Fruit fly (Drosophila melanogaster) whole organism, embryonic: Measurements from ENCODE around the gene kat80.

Source experiments
- BEAF-32 ChIP-seq: fragments of 200-800 bp; sonication (Bioruptor generic); optimal IDR thresholded peaks from 3 replicates; lab custom pipeline; 2017; ENCODE audit warnings: missing biosample characterization, missing genetic modification characterization, mild to moderate bottlenecking, moderate library complexity, missing genetic modification reagents
- CG11456 ChIP-seq: fragments of 200-800 bp; sonication (Bioruptor generic); IDR thresholded peaks from 3 replicates; pipeline ENCODE4 v1.3.6; 2022; ENCODE audit warnings: missing biosample characterization, missing genetic modification characterization
- CG12659 ChIP-seq: fragments of 200-800 bp; sonication (Bioruptor generic); optimal IDR thresholded peaks from 3 replicates; lab custom pipeline; 2017; ENCODE audit warnings: mild to moderate bottlenecking, missing biosample characterization, missing genetic modification reagents, missing genetic modification characterization
- CG13894 ChIP-seq: fragments of 200-800 bp; sonication (Bioruptor generic); optimal IDR thresholded peaks from 3 replicates; lab custom pipeline; 2018; ENCODE audit warnings: missing biosample characterization, mild to moderate bottlenecking, missing genetic modification characterization, moderate library complexity
- CG14014 ChIP-seq: fragments of 200-800 bp; sonication (Bioruptor generic); IDR thresholded peaks from 2 replicates; pipeline ENCODE4 v1.3.6; 2022; ENCODE audit warnings: missing biosample characterization, missing genetic modification characterization
- CG14441 ChIP-seq: fragments of 200-800 bp; sonication (Bioruptor generic); IDR thresholded peaks from 2 replicates; pipeline ENCODE4 v1.3.6; 2022; ENCODE audit warnings: missing biosample characterization, missing genetic modification characterization
- CG1529 ChIP-seq: fragments of 200-800 bp; sonication (Bioruptor generic); optimal IDR thresholded peaks from 3 replicates; lab custom pipeline; 2018; ENCODE audit warnings: missing biosample characterization, missing genetic modification characterization
- CG1603 ChIP-seq: fragments of 200-800 bp; sonication (Bioruptor generic); optimal IDR thresholded peaks from 2 replicates; lab custom pipeline; 2019; ENCODE audit warnings: missing biosample characterization, mild to moderate bottlenecking, missing genetic modification characterization, moderate library complexity
- CG16863 ChIP-seq: fragments of 200-800 bp; sonication (Bioruptor generic); optimal IDR thresholded peaks from 3 replicates; lab custom pipeline; 2016; ENCODE audit warnings: missing biosample characterization, missing genetic modification characterization
- CG17385 ChIP-seq: fragments of 200-800 bp; sonication (Bioruptor generic); optimal IDR thresholded peaks from 3 replicates; lab custom pipeline; 2018; ENCODE audit warnings: missing biosample characterization, mild to moderate bottlenecking, missing genetic modification characterization
- CG1792 ChIP-seq: fragments of 200-800 bp; sonication (Bioruptor generic); optimal IDR thresholded peaks from 2 replicates; lab custom pipeline; 2016; ENCODE audit warnings: missing biosample characterization, missing genetic modification characterization
- CG2129 ChIP-seq: fragments of 200-800 bp; sonication (Bioruptor generic); IDR thresholded peaks from 2 replicates; pipeline ENCODE4 v1.3.6; 2022; ENCODE audit warnings: missing biosample characterization, missing genetic modification characterization; ENCODE audit not compliant: partially characterized antibody
- CG30403 ChIP-seq: fragments of 200-800 bp; sonication (Bioruptor generic); optimal IDR thresholded peaks from 3 replicates; lab custom pipeline; 2016; ENCODE audit warnings: missing biosample characterization, missing genetic modification characterization
- CG33213 ChIP-seq: fragments of 200-800 bp; sonication (Bioruptor generic); optimal IDR thresholded peaks from 3 replicates; lab custom pipeline; 2016; ENCODE audit warnings: missing biosample characterization, missing genetic modification characterization
- CG4730 ChIP-seq: fragments of 200-800 bp; sonication (Bioruptor generic); IDR thresholded peaks from 2 replicates; pipeline ENCODE4 v1.3.6; 2022; ENCODE audit warnings: missing biosample characterization, missing genetic modification characterization
- CG7963 ChIP-seq: fragments of 200-800 bp; sonication (Bioruptor generic); IDR thresholded peaks from 3 replicates; pipeline ENCODE4 v1.3.6; 2022; ENCODE audit warnings: missing biosample characterization, missing genetic modification characterization; ENCODE audit not compliant: partially characterized antibody
- CG8290 ChIP-seq, 3 experiments: fragments of 200-800 bp; sonication (Bioruptor generic); optimal IDR thresholded peaks; 2 replicates each; lab custom pipeline; 2016 to 2019; ENCODE audit warnings: missing biosample characterization in 3 of 3, missing genetic modification characterization in 3 of 3, mild to moderate bottlenecking in 2 of 3, moderate library complexity in 1 of 3
- CG9876 ChIP-seq: fragments of 200-800 bp; sonication (Bioruptor generic); optimal IDR thresholded peaks from 2 replicates; lab custom pipeline; 2016; ENCODE audit warnings: missing biosample characterization, missing genetic modification characterization
- Dip3 ChIP-seq: fragments of 200-800 bp; sonication (Bioruptor generic); optimal IDR thresholded peaks from 3 replicates; lab custom pipeline; 2016; ENCODE audit warnings: missing biosample characterization, missing genetic modification characterization
- Ets65A ChIP-seq: fragments of 200-800 bp; sonication (Bioruptor generic); peaks from one replicate; lab custom pipeline; 2016; ENCODE audit warnings: missing biosample characterization, missing genetic modification characterization
- HLH4C ChIP-seq: fragments of 200-800 bp; sonication (Bioruptor generic); IDR thresholded peaks from 3 replicates; pipeline ENCODE4 v1.3.6; 2022; ENCODE audit warnings: missing biosample characterization, missing genetic modification characterization; ENCODE audit not compliant: partially characterized antibody
- Kr ChIP-seq: fragments of 200-800 bp; sonication (Bioruptor generic); optimal IDR thresholded peaks from 2 replicates; lab custom pipeline; 2017; ENCODE audit warnings: missing biosample characterization, mild to moderate bottlenecking, missing genetic modification characterization
- Meics ChIP-seq: fragments of 200-800 bp; sonication (Bioruptor generic); optimal IDR thresholded peaks from 2 replicates; lab custom pipeline; 2017; ENCODE audit warnings: missing biosample characterization, mild to moderate bottlenecking, missing genetic modification characterization
- Mrtf ChIP-seq: fragments of 200-800 bp; sonication (Bioruptor generic); IDR thresholded peaks from 3 replicates; pipeline ENCODE4 v1.3.6; 2022; ENCODE audit warnings: missing biosample characterization, missing genetic modification characterization
- Ptx1 ChIP-seq: fragments of 200-800 bp; sonication (Bioruptor generic); IDR thresholded peaks from 2 replicates; pipeline ENCODE4 v1.3.6; 2022; ENCODE audit warnings: missing biosample characterization, missing genetic modification characterization
- Sox102F ChIP-seq: fragments of 200-800 bp; sonication (Bioruptor generic); optimal IDR thresholded peaks from 2 replicates; lab custom pipeline; 2018; ENCODE audit warnings: missing biosample characterization, mild to moderate bottlenecking, missing genetic modification characterization, moderate library complexity
- br ChIP-seq: fragments of >200 bp; optimal IDR thresholded peaks from 2 replicates; lab custom pipeline; 2017
- chinmo ChIP-seq: fragments of 200-800 bp; sonication (Bioruptor generic); IDR thresholded peaks from 4 replicates; pipeline ENCODE4 v1.3.6; 2022; ENCODE audit warnings: missing biosample characterization, missing genetic modification characterization; ENCODE audit not compliant: partially characterized antibody
- dmrt99B ChIP-seq: fragments of 200-800 bp; sonication (Bioruptor generic); optimal IDR thresholded peaks from 2 replicates; lab custom pipeline; 2018; ENCODE audit warnings: missing biosample characterization, mild to moderate bottlenecking, missing genetic modification characterization, moderate library complexity
- eve ChIP-seq, 2 experiments: fragments of >200 bp; optimal IDR thresholded peaks; 2 replicates each; lab custom pipeline; 2017; ENCODE audit warnings: missing biosample characterization in 2 of 2, missing genetic modification characterization in 2 of 2
- gfzf ChIP-seq: fragments of 200-800 bp; sonication (Bioruptor generic); optimal IDR thresholded peaks from 2 replicates; lab custom pipeline; 2016; ENCODE audit warnings: missing biosample characterization, mild to moderate bottlenecking, missing genetic modification characterization, moderate library complexity
- gro ChIP-seq: fragments of 200-800 bp; sonication (Bioruptor generic); optimal IDR thresholded peaks from 2 replicates; lab custom pipeline; 2016; ENCODE audit warnings: missing biosample characterization, missing genetic modification characterization
- gsb-n ChIP-seq: fragments of 200-800 bp; sonication (Bioruptor generic); optimal IDR thresholded peaks from 3 replicates; lab custom pipeline; 2018; ENCODE audit warnings: missing biosample characterization, mild to moderate bottlenecking, missing genetic modification characterization
- hbn ChIP-seq: fragments of 200-800 bp; sonication (Bioruptor generic); IDR thresholded peaks from 2 replicates; pipeline ENCODE4 v1.3.6; 2022; ENCODE audit warnings: missing biosample characterization, missing genetic modification characterization; ENCODE audit not compliant: partially characterized antibody
- hkb ChIP-seq, 2 experiments: fragments of 200-800 bp in 1 of 2; fragments of >200 bp in 1 of 2; sonication (Bioruptor generic) in 1 of 2; IDR thresholded peaks in 1 of 2; optimal IDR thresholded peaks in 1 of 2; 2 replicates each; pipeline versions ENCODE4 v1.3.6 to Lab custom; 2017 to 2022; ENCODE audit warnings: missing biosample characterization in 1 of 2, missing genetic modification characterization in 1 of 2
- knrl ChIP-seq: fragments of 200-800 bp; sonication (Bioruptor generic); IDR thresholded peaks from 3 replicates; pipeline ENCODE4 v1.3.6; 2022; ENCODE audit warnings: missing biosample characterization, missing genetic modification characterization; ENCODE audit not compliant: partially characterized antibody
- lola ChIP-seq, 3 experiments: fragments of >200 bp in 2 of 3; fragments of 200-800 bp in 1 of 3; sonication (Bioruptor generic) in 1 of 3; optimal IDR thresholded peaks; 2 replicates each; lab custom pipeline; 2017 to 2019; ENCODE audit warnings: missing biosample characterization in 3 of 3, missing genetic modification characterization in 3 of 3, mild to moderate bottlenecking in 1 of 3, moderate library complexity in 1 of 3
- mam ChIP-seq: fragments of 200-800 bp; sonication (Bioruptor generic); optimal IDR thresholded peaks from 3 replicates; lab custom pipeline; 2016; ENCODE audit warnings: missing biosample characterization, missing genetic modification characterization
- nerfin-1 ChIP-seq: fragments of 200-800 bp; sonication (Bioruptor generic); optimal IDR thresholded peaks from 3 replicates; lab custom pipeline; 2019; ENCODE audit warnings: missing biosample characterization, mild to moderate bottlenecking, missing genetic modification characterization, moderate library complexity
- onecut ChIP-seq: fragments of 200-800 bp; sonication (Bioruptor generic); IDR thresholded peaks from 2 replicates; pipeline ENCODE4 v1.3.6; 2022; ENCODE audit warnings: missing biosample characterization, missing genetic modification characterization
- p53 ChIP-seq: fragments of 200-800 bp; sonication (Bioruptor generic); optimal IDR thresholded peaks from 2 replicates; lab custom pipeline; 2016; ENCODE audit warnings: missing biosample characterization, missing genetic modification characterization
- row ChIP-seq: fragments of 200-800 bp; sonication (Bioruptor generic); IDR thresholded peaks from 3 replicates; pipeline ENCODE4 v1.3.6; 2022; ENCODE audit warnings: missing biosample characterization, missing genetic modification characterization
- sc ChIP-seq, 3 experiments: fragments of >200 bp in 2 of 3; fragments of 200-800 bp in 1 of 3; sonication (Bioruptor generic) in 1 of 3; optimal IDR thresholded peaks; 2 replicates in 2 of 3; 3 replicates in 1 of 3; lab custom pipeline; 2017; ENCODE audit warnings: mild to moderate bottlenecking in 1 of 3, missing biosample characterization in 1 of 3, missing genetic modification characterization in 1 of 3, missing genetic modification reagents in 1 of 3
- sima ChIP-seq: fragments of 200-800 bp; sonication (Bioruptor generic); optimal IDR thresholded peaks from 2 replicates; lab custom pipeline; 2016; ENCODE audit warnings: missing biosample characterization, missing genetic modification characterization
- sna ChIP-seq: fragments of 200-800 bp; sonication (Bioruptor generic); IDR thresholded peaks from 2 replicates; pipeline ENCODE4 v1.3.6; 2022; ENCODE audit warnings: missing biosample characterization, missing genetic modification characterization; ENCODE audit not compliant: partially characterized antibody
- ssp ChIP-seq: fragments of 200-800 bp; sonication (Bioruptor generic); IDR thresholded peaks from 2 replicates; pipeline ENCODE4 v1.3.6; 2022; ENCODE audit warnings: missing biosample characterization, missing genetic modification characterization
- vfl ChIP-seq: fragments of 200-800 bp; sonication (Bioruptor generic); optimal IDR thresholded peaks from 2 replicates; lab custom pipeline; 2016; ENCODE audit warnings: missing biosample characterization, missing genetic modification characterization

Gene kat80

DNA sequence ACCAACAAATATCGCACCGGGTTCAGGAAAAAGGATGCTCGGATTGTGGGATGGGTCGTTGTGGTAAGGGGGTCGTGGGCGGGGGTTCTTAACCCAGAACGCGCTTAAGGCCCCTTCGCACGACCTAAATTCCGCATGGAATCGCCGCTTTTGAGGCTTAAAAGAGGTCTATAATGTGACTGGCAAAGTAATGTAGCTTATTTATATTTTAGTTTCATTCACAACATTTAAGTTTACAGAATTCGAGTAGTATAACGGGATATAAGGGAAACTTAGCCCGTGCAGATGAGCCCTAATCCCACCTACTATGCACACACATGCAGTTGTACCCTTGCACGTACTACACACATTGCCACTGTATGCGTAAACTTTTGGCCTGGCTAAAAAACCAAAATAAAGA, 2.8 kb upstream of the kat80 start (continued):
- no peak for TF ChIP-seq sc (optimal IDR thresholded peaks at IDR 0.05; lab: Kevin White, UChicago)
- peak; percentile 68 for TF ChIP-seq sc (GFP tag; optimal IDR thresholded peaks at IDR 0.05; lab: Kevin White, UChicago)
- TF ChIP-seq CG9876: no peak
- no peak for TF ChIP-seq vfl (GFP tag; lab: Kevin White, UChicago)
- peak; percentile 83 for TF ChIP-seq Sox102F
- no peak for TF ChIP-seq br (lab: Kevin White, UChicago)
- peak; percentile 70 for TF ChIP-seq CG14014 (GFP tag; lab: Robert Waterston, UW)
- TF ChIP-seq sna: no peak
- TF ChIP-seq CG14441 (GFP tag; lab: Robert Waterston, UW): peak; percentile 81
- peak; percentile 67 for TF ChIP-seq Ptx1 (GFP tag; lab: Robert Waterston, UW)
- peak; percentile 75 for TF ChIP-seq CG16863 (GFP tag; lab: Kevin White, UChicago)
- peak; percentile 84 for TF ChIP-seq gsb-n (tag; lab: Kevin White, UChicago)
- TF ChIP-seq CG17385: peak; percentile 83
- TF ChIP-seq CG1792 (GFP tag; lab: Kevin White, UChicago): no peak
- peak; percentile 38 for TF ChIP-seq Kr
- no peak for TF ChIP-seq BEAF-32
- peak; percentile 66 for TF ChIP-seq Mrtf

DNA sequence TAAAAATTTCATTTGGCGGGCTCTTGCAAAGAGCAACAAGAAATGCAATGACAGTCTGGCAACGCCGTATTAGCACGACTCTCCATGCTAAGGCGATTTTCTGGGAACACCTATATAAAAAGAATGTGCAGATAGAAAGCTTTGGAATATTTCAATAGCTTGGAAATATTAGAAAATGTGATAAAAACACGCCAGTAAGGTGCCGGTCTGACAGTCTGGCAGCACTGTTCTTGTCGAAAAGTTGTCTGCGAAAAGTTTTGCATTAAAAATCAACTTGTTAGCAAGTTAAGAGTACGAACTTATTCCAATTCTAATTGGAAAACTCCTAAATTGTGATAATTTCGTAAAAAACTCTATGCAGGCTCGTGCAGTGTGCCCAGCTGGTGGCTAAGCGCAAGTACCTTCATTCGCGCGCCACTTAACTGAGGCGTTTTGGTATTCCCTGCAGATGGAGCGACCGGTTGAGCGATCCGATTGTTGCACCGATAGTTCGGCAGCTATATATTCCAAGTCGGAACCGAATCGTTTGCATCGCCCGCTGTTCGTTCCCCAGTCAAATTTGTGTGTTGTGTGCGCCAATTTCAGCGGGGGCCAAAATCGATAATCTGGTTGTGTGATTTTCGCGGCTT, 2.0 kb upstream of the kat80 start, which contains the start of gene eas:
Gene eas (plus strand): TSS at position 451 of the 629 bp plus-strand sequence.
- TF ChIP-seq knrl (GFP tag; lab: Robert Waterston, UW): peak; percentile 66
- TF ChIP-seq CG30403 (GFP tag; lab: Kevin White, UChicago): peak; percentile 10
- TF ChIP-seq CG8290 (GFP tag; optimal IDR thresholded peaks at IDR 0.05; lab: Kevin White, UChicago): peak; percentile 63
- TF ChIP-seq CG8290 (tag; optimal IDR thresholded peaks at IDR 0.05; lab: Kevin White, UChicago): peak; percentile 44 to 74
- peak; percentile 72; the same call in 2 of the 3 replicates for TF ChIP-seq CG7963
- TF ChIP-seq eve (GFP tag; optimal IDR thresholded peaks at IDR 0.05; lab: Kevin White, UChicago): no peak
- peak; percentile 11 for TF ChIP-seq Dip3 (GFP tag; lab: Kevin White, UChicago)
- peak; percentile 96 for TF ChIP-seq gfzf
- TF ChIP-seq p53 (GFP tag; lab: Kevin White, UChicago): peak; percentile 44
- TF ChIP-seq CG11456 (GFP tag; lab: Robert Waterston, UW): peak; percentile 53; the same call in 2 of the 3 replicates
- TF ChIP-seq mam (GFP tag; lab: Kevin White, UChicago): peak; percentile 15
- TF ChIP-seq gro (GFP tag; lab: Kevin White, UChicago): peak; percentile 38
- peak; percentile 83; the same call in 3 of the 4 replicates for TF ChIP-seq chinmo (GFP tag; lab: Robert Waterston, UW)
- peak; percentile 93 for TF ChIP-seq onecut
- TF ChIP-seq hkb (optimal IDR thresholded peaks at IDR 0.05; lab: Kevin White, UChicago): peak; percentile 55
- no peak for TF ChIP-seq hkb (GFP tag; IDR thresholded peaks at IDR 0.05; lab: Robert Waterston, UW)
- TF ChIP-seq Ets65A (GFP tag; lab: Kevin White, UChicago): peak; percentile 91
- TF ChIP-seq CG13894: peak; percentile 61
- TF ChIP-seq CG4730 (GFP tag; lab: Robert Waterston, UW): no peak
- peak; percentile 42; the same call in 1 of the 2 replicates for TF ChIP-seq hbn (GFP tag; lab: Robert Waterston, UW)
- peak; percentile 65; the same call in 2 of the 3 replicates for TF ChIP-seq HLH4C (GFP tag; lab: Robert Waterston, UW)
- no peak for TF ChIP-seq nerfin-1
- TF ChIP-seq sima (GFP tag; lab: Kevin White, UChicago): no peak
- peak; percentile 87 for TF ChIP-seq BEAF-32
- peak; percentile 47 for TF ChIP-seq CG12659
- no peak for TF ChIP-seq CG1529 (GFP tag; lab: Kevin White, UChicago)
- no peak for TF ChIP-seq dmrt99B (tag; lab: Kevin White, UChicago)
- peak in 1 of 3 experiments; percentile 50 for TF ChIP-seq lola (GFP tag; optimal IDR thresholded peaks at IDR 0.05; lab: Kevin White, UChicago)
- peak; percentile 63 for TF ChIP-seq CG1603
- peak; percentile 31; the same call in 1 of the 2 replicates for TF ChIP-seq CG2129 (GFP tag; lab: Robert Waterston, UW)
- no peak for TF ChIP-seq Meics (GFP tag; lab: Kevin White, UChicago)
- TF ChIP-seq row: peak; percentile 63
- TF ChIP-seq ssp (GFP tag; lab: Robert Waterston, UW): peak; percentile 50; the same call in 1 of the 2 replicates
- TF ChIP-seq CG33213 (GFP tag; lab: Kevin White, UChicago): peak; percentile 35
